Worm (Caenorhabditis elegans): Measurements from ENCODE around the gene C01G10.17.

The C01G10.17 gene

ce11 chrV:15082291-15082690 is 8.3 kb upstream of the C01G10.17 start, which contains the start of the genes C01G10.10 and C01G10.9 (continued):
- TF ChIP-seq lim-7 (GFP tag; IDR thresholded peaks at IDR 0.05), result no peak
- no peak for TF ChIP-seq lin-29 (GFP tag; IDR thresholded peaks at IDR 0.05)
- peak in 1 of 2 experiments; percentile 80 for TF ChIP-seq lsy-2 (tag; optimal IDR thresholded peaks at IDR 0.05)
- TF ChIP-seq dpl-1 (GFP tag; optimal IDR thresholded peaks at IDR 0.05), result peak; percentile 63
- TF ChIP-seq mdl-1 (tag; optimal IDR thresholded peaks at IDR 0.05), result no peak
- no peak for TF ChIP-seq nhr-77 (tag; optimal IDR thresholded peaks at IDR 0.05)
- no peak for TF ChIP-seq mdt-29 (GFP tag; IDR thresholded peaks at IDR 0.05)
- TF ChIP-seq lin-15B (tag; optimal IDR thresholded peaks at IDR 0.05), result no peak
- peak; percentile 64 for TF ChIP-seq dmd-6 (GFP tag; IDR thresholded peaks at IDR 0.05)
- no peak for TF ChIP-seq daf-19 (GFP tag; conservative IDR thresholded peaks at IDR 0.05)
- TF ChIP-seq rbr-2 (tag; optimal IDR thresholded peaks at IDR 0.05), result peak; percentile 36
- TF ChIP-seq lir-3 (tag; optimal IDR thresholded peaks at IDR 0.05), result no peak
- peak; percentile 69 for TF ChIP-seq nhr-6 (tag; optimal IDR thresholded peaks at IDR 0.05)
- no peak for TF ChIP-seq nhr-11 (tag; optimal IDR thresholded peaks at IDR 0.05)
- TF ChIP-seq T20F7.1 (GFP tag; optimal IDR thresholded peaks at IDR 0.05), result peak; percentile 33
- no peak for TF ChIP-seq zip-2 (tag; optimal IDR thresholded peaks at IDR 0.05)
- TF ChIP-seq Y75B8A.6 (GFP tag; IDR thresholded peaks at IDR 0.05), result no peak
- no peak for TF ChIP-seq ceh-62 (tag; optimal IDR thresholded peaks at IDR 0.05)
- TF ChIP-seq Y105C5A.15 (GFP tag; IDR thresholded peaks at IDR 0.05), result no peak
- no peak for TF ChIP-seq egl-43 (GFP tag; IDR thresholded peaks at IDR 0.05)
- TF ChIP-seq F37D6.2 (tag; optimal IDR thresholded peaks at IDR 0.05), result no peak
- TF ChIP-seq mxl-3 (GFP tag; optimal IDR thresholded peaks at IDR 0.05), result no peak
- no peak for TF ChIP-seq ama-1 (optimal IDR thresholded peaks at IDR 0.05)
- no peak for TF ChIP-seq arid-1 (GFP tag; conservative IDR thresholded peaks at IDR 0.05)
- no peak for TF ChIP-seq fos-1 (tag; optimal IDR thresholded peaks at IDR 0.05)
- peak; percentile 48 for TF ChIP-seq mep-1 (tag; optimal IDR thresholded peaks at IDR 0.05)
- TF ChIP-seq ctbp-1 (GFP tag; IDR thresholded peaks at IDR 0.05), result no peak

- TF ChIP-seq gei-8 (GFP tag; optimal IDR thresholded peaks at IDR 0.05), result no peak
- TF ChIP-seq arid-1 (GFP tag; conservative IDR thresholded peaks at IDR 0.05), result 0 out of 2 replicates have a peak, but pooled peaks have one; percentile 30
- peak; percentile 35 for TF ChIP-seq lin-13 (GFP tag; optimal IDR thresholded peaks at IDR 0.05)
- TF ChIP-seq dmd-6 (GFP tag; IDR thresholded peaks at IDR 0.05), result no peak
- no peak for TF ChIP-seq daf-12 (tag; optimal IDR thresholded peaks at IDR 0.05)
- TF ChIP-seq nhr-10 (tag; optimal IDR thresholded peaks at IDR 0.05), result no peak
- TF ChIP-seq mdl-1 (tag; optimal IDR thresholded peaks at IDR 0.05), result no peak
- TF ChIP-seq Y75B8A.6 (GFP tag; IDR thresholded peaks at IDR 0.05), result 0 out of 2 replicates have a peak, but pooled peaks have one; percentile 21
- TF ChIP-seq tag-97 (GFP tag; IDR thresholded peaks at IDR 0.05), result no peak
- peak; percentile 18 for TF ChIP-seq aha-1 (tag)
- TF ChIP-seq mxl-2 (GFP tag; conservative IDR thresholded peaks at IDR 0.05), result no peak
- TF ChIP-seq nhr-48 (tag; optimal IDR thresholded peaks at IDR 0.05), result no peak
- peak; percentile 70 for TF ChIP-seq ama-1 (optimal IDR thresholded peaks at IDR 0.05)
- TF ChIP-seq attf-4 (tag; optimal IDR thresholded peaks at IDR 0.05), result no peak
- no peak for TF ChIP-seq ceh-44 (GFP tag; IDR thresholded peaks at IDR 0.05)
- TF ChIP-seq lim-7 (GFP tag; IDR thresholded peaks at IDR 0.05), result no peak
- TF ChIP-seq pha-4 (GFP tag; IDR thresholded peaks at IDR 0.05), result peak; percentile 47; the same call in 1 of the 2 replicates
- no peak for TF ChIP-seq pha-4 (tag; optimal IDR thresholded peaks at IDR 0.05)
- no peak for TF ChIP-seq aly-2 (tag; optimal IDR thresholded peaks at IDR 0.05)
- TF ChIP-seq skn-1 (tag; optimal IDR thresholded peaks at IDR 0.05), result no peak
- no peak for TF ChIP-seq nhr-11 (tag; optimal IDR thresholded peaks at IDR 0.05)
- no peak for TF ChIP-seq spr-3 (GFP tag; optimal IDR thresholded peaks at IDR 0.05)
- no peak for TF ChIP-seq daf-8 (GFP tag; IDR thresholded peaks at IDR 0.05)
- TF ChIP-seq nhr-237 (tag; optimal IDR thresholded peaks at IDR 0.05), result no peak
- no peak for TF ChIP-seq rbr-2 (tag; optimal IDR thresholded peaks at IDR 0.05)
- no peak for TF ChIP-seq set-16 (GFP tag; IDR thresholded peaks at IDR 0.05)
- TF ChIP-seq lin-39 (tag; optimal IDR thresholded peaks at IDR 0.05), result no peak
- peak; percentile 48 for TF ChIP-seq nhr-6 (tag; optimal IDR thresholded peaks at IDR 0.05)
- no peak for TF ChIP-seq ceh-28 (tag; optimal IDR thresholded peaks at IDR 0.05)
- TF ChIP-seq Y105C5A.15 (GFP tag; IDR thresholded peaks at IDR 0.05), result no peak
- peak; percentile 10 for TF ChIP-seq dve-1 (tag; optimal IDR thresholded peaks at IDR 0.05; ENCODE audit: insufficient read depth)
- TF ChIP-seq ceh-62 (tag; optimal IDR thresholded peaks at IDR 0.05), result no peak
- no peak for TF ChIP-seq ctbp-1 (GFP tag; IDR thresholded peaks at IDR 0.05)
- TF ChIP-seq ces-1 (GFP tag; optimal IDR thresholded peaks at IDR 0.05), result no peak
- TF ChIP-seq nhr-102 (tag; optimal IDR thresholded peaks at IDR 0.05), result no peak
- no peak for TF ChIP-seq unc-130 (GFP tag; optimal IDR thresholded peaks at IDR 0.05)
Measured at ce11 chrV:15083659-15084058, 6.9 kb upstream of the C01G10.17 start.
